Worm (Caenorhabditis elegans) whole organism, L1 larva: ENCODE data around the gene rpac-40.
A peak's percentile ranks its signal among the peaks of the same experiment; 100 is the strongest.
"Not testable (repeated sequence)": the region's sequence is repeated elsewhere in the genome, so short reads cannot be mapped to it uniquely, and the experiment has no call there.

Experiments
- C04F5.9 ChIP-seq: sonication (generic microtip); optimal IDR thresholded peaks from 2 replicates; lab custom pipeline; 2016; ENCODE audit warnings: missing genetic modification characterization, missing compliant biosample characterization
- Y116A8C.19 ChIP-seq: sonication (generic microtip); optimal IDR thresholded peaks from 2 replicates; lab custom pipeline; 2016; ENCODE audit warnings: missing compliant biosample characterization, missing genetic modification characterization, borderline replicate concordance
- ceh-82 ChIP-seq, 3 experiments: fragments of 150-350 bp in 1 of 3; sonication (generic microtip) in 2 of 3; optimal IDR thresholded peaks; 2 replicates each; lab custom pipeline; 2014 to 2017; ENCODE audit warnings: missing biosample characterization in 3 of 3, missing genetic modification characterization in 3 of 3
- ceh-88 ChIP-seq: fragments of 200-800 bp; sonication (Bioruptor generic); IDR thresholded peaks from 2 replicates; pipeline ENCODE4 v1.3.6; 2022; ENCODE audit warnings: missing genetic modification characterization, missing compliant biosample characterization
- ces-1 ChIP-seq: fragments of 150-350 bp; optimal IDR thresholded peaks from 2 replicates; lab custom pipeline; 2014; ENCODE audit warnings: missing biosample characterization, missing genetic modification reagents, missing genetic modification characterization
- dsc-1 ChIP-seq: sonication (generic microtip); optimal IDR thresholded peaks from 2 replicates; lab custom pipeline; 2016; ENCODE audit warnings: mild to moderate bottlenecking, missing genetic modification characterization, missing compliant biosample characterization
- egl-27 ChIP-seq, 2 experiments: fragments of 150-350 bp in 1 of 2; sonication (generic microtip); optimal IDR thresholded peaks; 3 replicates each; lab custom pipeline; 2017 to 2018; ENCODE audit warnings: missing biosample characterization in 2 of 2, missing genetic modification characterization in 2 of 2, missing genetic modification reagents in 2 of 2
- elt-3 ChIP-seq, 6 experiments: fragments of 150-350 bp in 1 of 6; sonication (generic microtip); optimal IDR thresholded peaks; 2 replicates each; lab custom pipeline; 2017 to 2018; ENCODE audit warnings: missing biosample characterization in 6 of 6, missing genetic modification characterization in 6 of 6, inconsistent platforms in 1 of 6
- ets-5 ChIP-seq: fragments of 200-800 bp; sonication (Bioruptor generic); IDR thresholded peaks from 2 replicates; pipeline ENCODE4 v1.3.6; 2022; ENCODE audit warnings: missing genetic modification characterization, missing compliant biosample characterization
- fkh-10 ChIP-seq: sonication (generic microtip); optimal IDR thresholded peaks from 2 replicates; lab custom pipeline; 2017; ENCODE audit warnings: missing biosample characterization, missing genetic modification reagents, missing genetic modification characterization
- hlh-4 ChIP-seq: sonication (generic microtip); optimal IDR thresholded peaks from 2 replicates; lab custom pipeline; 2016; ENCODE audit warnings: mild to moderate bottlenecking, missing genetic modification characterization, missing compliant biosample characterization
- hpl-2 ChIP-seq: fragments of 150-350 bp; optimal IDR thresholded peaks from 2 replicates; lab custom pipeline; 2014; ENCODE audit warnings: missing biosample characterization, missing genetic modification reagents, missing genetic modification characterization
- lin-14 ChIP-seq: fragments of 200-800 bp; sonication (Bioruptor generic); optimal IDR thresholded peaks from 2 replicates; lab custom pipeline; 2018; ENCODE audit warnings: mild to moderate bottlenecking, missing genetic modification characterization, moderate library complexity, missing compliant biosample characterization
- lin-15B ChIP-seq: fragments of 150-350 bp; sonication (generic microtip); optimal IDR thresholded peaks from 3 replicates; lab custom pipeline; 2014; ENCODE audit warnings: missing biosample characterization, missing genetic modification characterization
- lin-39 ChIP-seq: fragments of 150-350 bp; optimal IDR thresholded peaks from 2 replicates; lab custom pipeline; 2014; ENCODE audit warnings: missing biosample characterization, missing genetic modification reagents, missing genetic modification characterization
- mab-9 ChIP-seq: fragments of 200-800 bp; sonication (Bioruptor generic); IDR thresholded peaks from 2 replicates; pipeline ENCODE4 v1.3.6; 2022; ENCODE audit warnings: missing genetic modification reagents, missing genetic modification characterization, missing compliant biosample characterization
- mef-2 ChIP-seq: fragments of 150-350 bp; optimal IDR thresholded peaks from 2 replicates; lab custom pipeline; 2014; ENCODE audit warnings: missing biosample characterization, missing genetic modification characterization
- nhr-11 ChIP-seq: fragments of 150-350 bp; optimal IDR thresholded peaks from 2 replicates; lab custom pipeline; 2014; ENCODE audit warnings: missing biosample characterization, missing genetic modification characterization
- nhr-20 ChIP-seq: sonication (generic microtip); optimal IDR thresholded peaks from 2 replicates; lab custom pipeline; 2016; ENCODE audit warnings: mild to moderate bottlenecking, missing genetic modification characterization, missing compliant biosample characterization
- nhr-28 ChIP-seq: fragments of 150-350 bp; optimal IDR thresholded peaks from 2 replicates; lab custom pipeline; 2014; ENCODE audit warnings: missing biosample characterization, missing genetic modification characterization
- nhr-71 ChIP-seq: sonication (generic microtip); optimal IDR thresholded peaks from 2 replicates; lab custom pipeline; 2016; ENCODE audit warnings: mild to moderate bottlenecking, missing genetic modification characterization, moderate library complexity, missing compliant biosample characterization
- nhr-84 ChIP-seq: sonication (generic microtip); optimal IDR thresholded peaks from 2 replicates; lab custom pipeline; 2017; ENCODE audit warnings: missing biosample characterization, missing genetic modification characterization
- nhr-85 ChIP-seq: sonication (generic microtip); peaks from one replicate; lab custom pipeline; 2016; ENCODE audit warnings: missing genetic modification characterization, inconsistent platforms, missing compliant biosample characterization
- pqm-1 ChIP-seq: sonication (generic microtip); optimal IDR thresholded peaks from 3 replicates; lab custom pipeline; 2017; ENCODE audit warnings: missing biosample characterization, missing genetic modification characterization
- skn-1 ChIP-seq: fragments of 150-350 bp; optimal IDR thresholded peaks from 2 replicates; lab custom pipeline; 2014; ENCODE audit warnings: missing biosample characterization, missing genetic modification characterization
- sox-4 ChIP-seq: sonication (generic microtip); optimal IDR thresholded peaks from 2 replicates; lab custom pipeline; 2016; ENCODE audit warnings: missing genetic modification characterization, missing compliant biosample characterization
- unc-130 ChIP-seq: fragments of 150-350 bp; optimal IDR thresholded peaks from 2 replicates; lab custom pipeline; 2017; ENCODE audit warnings: missing biosample characterization, missing genetic modification characterization, inconsistent platforms
- unc-86 ChIP-seq: sonication (generic microtip); optimal IDR thresholded peaks from 2 replicates; lab custom pipeline; 2016; ENCODE audit warnings: missing genetic modification characterization, missing compliant biosample characterization
- zag-1 ChIP-seq: fragments of 150-350 bp; optimal IDR thresholded peaks from 2 replicates; lab custom pipeline; 2014; ENCODE audit warnings: missing biosample characterization, missing genetic modification characterization
- zip-4 ChIP-seq: fragments of 200-800 bp; sonication (Bioruptor generic); optimal IDR thresholded peaks from 2 replicates; lab custom pipeline; 2018; ENCODE audit warnings: mild to moderate bottlenecking, missing genetic modification characterization, moderate library complexity, missing compliant biosample characterization

Gene rpac-40

DNA sequence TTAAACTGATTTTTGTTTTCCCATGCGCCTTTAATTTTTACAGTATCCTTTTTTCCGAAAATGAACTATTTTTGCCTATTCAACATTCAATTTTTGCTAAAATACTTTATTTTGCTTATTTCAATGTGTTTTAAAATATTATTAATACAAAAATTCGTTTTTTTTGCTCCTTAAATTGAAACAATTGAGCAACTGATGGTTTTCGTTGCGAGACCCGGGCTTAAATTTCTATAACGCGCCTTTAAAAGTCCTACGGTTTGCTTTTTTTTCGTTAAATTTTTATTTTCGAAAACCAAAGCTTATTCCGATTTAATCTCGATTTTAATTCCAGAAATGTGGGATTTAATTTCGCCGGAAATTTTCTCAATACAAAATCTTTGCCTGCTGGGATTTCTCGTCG lies 4.0 kb upstream of the rpac-40 start, which contains the start of gene algn-5:
Gene algn-5, plus strand, starts transcription at position 295 of the 400 bp plus-strand sequence.
- no peak for TF ChIP-seq zip-4 (GFP tag; lab: Kevin White, UChicago)
- TF ChIP-seq lin-39 (tag; lab: Kevin White, UChicago): no peak
- TF ChIP-seq unc-130 (tag; lab: Kevin White, UChicago): no peak
- TF ChIP-seq ceh-88: no peak
- no peak for TF ChIP-seq hpl-2 (GFP tag; lab: Kevin White, UChicago)
- no peak for TF ChIP-seq unc-86 (tag; lab: Kevin White, UChicago)
- TF ChIP-seq sox-4 (tag; lab: Kevin White, UChicago): no peak
- no peak for TF ChIP-seq skn-1 (tag; lab: Kevin White, UChicago)
- no peak for TF ChIP-seq nhr-11 (tag; lab: Kevin White, UChicago)
- no peak for TF ChIP-seq lin-15B (tag; lab: Kevin White, UChicago)
- TF ChIP-seq elt-3 (tag; optimal IDR thresholded peaks at IDR 0.05; lab: Kevin White, UChicago): no peak
- no peak for TF ChIP-seq egl-27 (tag; optimal IDR thresholded peaks at IDR 0.05; lab: Kevin White, UChicago)
- no peak for TF ChIP-seq ceh-82 (tag; optimal IDR thresholded peaks at IDR 0.05; lab: Kevin White, UChicago)

DNA sequence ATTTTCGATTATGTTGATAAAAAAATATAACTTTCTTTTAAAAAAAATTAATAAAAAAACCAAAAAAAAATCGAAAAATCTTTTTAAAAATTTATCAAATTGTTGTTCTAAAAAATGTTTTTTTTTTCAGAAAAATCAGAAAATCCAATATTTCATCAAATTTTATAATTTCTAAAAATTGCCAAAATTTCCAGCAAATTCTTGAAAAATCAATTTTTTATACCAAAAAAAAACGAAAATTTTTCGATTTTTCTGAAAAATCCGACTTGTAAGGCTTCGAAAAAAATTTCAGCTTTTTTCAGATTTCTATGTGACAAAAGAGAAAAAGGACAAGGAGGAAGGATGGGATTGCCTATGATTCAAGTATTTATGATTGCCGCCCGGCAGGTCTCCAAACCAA lies 5.1 kb downstream of the rpac-40 start, which contains the start of gene H43I07.1:
Gene H43I07.1, plus strand, starts transcription at position 301 of the 400 bp plus-strand sequence.
- TF ChIP-seq mef-2 (tag; lab: Kevin White, UChicago) (no peak), nhr-71 (no peak), hlh-4 (tag; lab: Kevin White, UChicago) (no peak), nhr-85 (tag; lab: Kevin White, UChicago) (no peak)
- TF ChIP-seq, all 84 proteins: peak for 0

ce11 chrV:4211521-4211920 lies 12.2 kb downstream of the rpac-40 start:
- TF ChIP-seq nhr-71 (no peak), nhr-20 (tag; lab: Kevin White, UChicago) (no peak), fkh-10 (GFP tag; lab: Kevin White, UChicago) (peak; percentile 49), C04F5.9 (no peak), ces-1 (peak; percentile 25)

- not testable (repeated sequence) for TF ChIP-seq lin-15B, dsc-1, zag-1 (tag; lab: Kevin White, UChicago)
These were observed 16.6 kb downstream of the rpac-40 start, which contains the start of gene H43I07.4 for ce11 chrV:4215856-4216255. Gene H43I07.4 (plus strand): TSS chrV:4216156.

- TF ChIP-seq Y116A8C.19 (tag; lab: Kevin White, UChicago) (no peak), pqm-1 (tag; lab: Kevin White, UChicago) (no peak), nhr-28 (tag; lab: Kevin White, UChicago) (no peak), ets-5 (GFP tag; lab: Robert Waterston, UW) (no peak), sox-4 (tag; lab: Kevin White, UChicago) (no peak), lin-15B (tag; lab: Kevin White, UChicago) (no peak)
These were observed 17.6 kb downstream of the rpac-40 start for ce11 chrV:4216902-4217301.

ce11 chrV:4218268-4218667 lies 19.0 kb downstream of the rpac-40 start:
- TF ChIP-seq lin-14: peak; percentile 65
- peak; percentile 49; the same call in 1 of the 2 replicates for TF ChIP-seq mab-9 (GFP tag; lab: Robert Waterston, UW)
- no peak for TF ChIP-seq ces-1

- TF ChIP-seq nhr-84 (no peak), dsc-1 (tag; lab: Kevin White, UChicago) (no peak), nhr-20 (tag; lab: Kevin White, UChicago) (no peak)
These were observed 20.1 kb downstream of the rpac-40 start, which contains the start of gene nlp-9 for ce11 chrV:4219342-4219741. Gene nlp-9 (plus strand): TSS chrV:4219642.
